Worm (Caenorhabditis elegans) whole organism, L1 larva: Measurements from ENCODE around the gene lact-9.

Experiments used
- C16A3.4 ChIP-seq: fragments of 150-350 bp; optimal IDR thresholded peaks from 2 replicates; lab custom pipeline; 2014; ENCODE audit warnings: missing biosample characterization, missing genetic modification characterization
- C34B4.2 ChIP-seq: sonication (generic microtip); optimal IDR thresholded peaks from 2 replicates; lab custom pipeline; 2017; ENCODE audit warnings: mild to moderate bottlenecking, missing genetic modification characterization, missing compliant biosample characterization
- F16B12.6 ChIP-seq: fragments of 150-350 bp; optimal IDR thresholded peaks from 2 replicates; lab custom pipeline; 2014; ENCODE audit warnings: missing biosample characterization, missing genetic modification characterization
- Y116A8C.19 ChIP-seq: sonication (generic microtip); optimal IDR thresholded peaks from 2 replicates; lab custom pipeline; 2016; ENCODE audit warnings: missing compliant biosample characterization, missing genetic modification characterization, borderline replicate concordance
- aha-1 ChIP-seq: fragments of 150-350 bp; optimal IDR thresholded peaks from 2 replicates; lab custom pipeline; 2014; ENCODE audit warnings: missing biosample characterization, missing genetic modification characterization
- aly-2 ChIP-seq: fragments of 150-350 bp; optimal IDR thresholded peaks from 2 replicates; lab custom pipeline; 2014; ENCODE audit warnings: missing biosample characterization, missing genetic modification characterization
- ama-1 ChIP-seq: fragments of 150-350 bp; optimal IDR thresholded peaks from 2 replicates; lab custom pipeline; 2014
- blmp-1 ChIP-seq: fragments of 150-350 bp; optimal IDR thresholded peaks from 2 replicates; lab custom pipeline; 2014; ENCODE audit warnings: missing biosample characterization, missing genetic modification characterization
- ceh-63 ChIP-seq: fragments of 200-800 bp; sonication (Bioruptor generic); optimal IDR thresholded peaks from 2 replicates; lab custom pipeline; 2018; ENCODE audit warnings: mild to moderate bottlenecking, missing genetic modification characterization, missing compliant biosample characterization
- ceh-8 ChIP-seq: fragments of 200-800 bp; sonication (Bioruptor generic); optimal IDR thresholded peaks from 2 replicates; lab custom pipeline; 2018; ENCODE audit warnings: mild to moderate bottlenecking, missing genetic modification characterization, moderate library complexity, missing compliant biosample characterization
- ceh-88 ChIP-seq: fragments of 200-800 bp; sonication (Bioruptor generic); IDR thresholded peaks from 2 replicates; pipeline ENCODE4 v1.3.6; 2022; ENCODE audit warnings: missing genetic modification characterization, missing compliant biosample characterization
- ceh-90 ChIP-seq: sonication (generic microtip); optimal IDR thresholded peaks from 2 replicates; lab custom pipeline; 2016; ENCODE audit warnings: missing genetic modification characterization, missing compliant biosample characterization
- dpl-1 ChIP-seq, 3 experiments: fragments of 150-350 bp in 2 of 3; sonication (generic microtip) in 1 of 3; optimal IDR thresholded peaks; 2 replicates each; lab custom pipeline; 2014 to 2017; ENCODE audit warnings: missing biosample characterization in 3 of 3, missing genetic modification characterization in 3 of 3, missing genetic modification reagents in 3 of 3
- dsc-1 ChIP-seq: sonication (generic microtip); optimal IDR thresholded peaks from 2 replicates; lab custom pipeline; 2016; ENCODE audit warnings: mild to moderate bottlenecking, missing genetic modification characterization, missing compliant biosample characterization
- efl-1 ChIP-seq, 4 experiments: fragments of 150-350 bp; optimal IDR thresholded peaks in 3 of 4; peaks in 1 of 4; 1 replicate in 1 of 4; 2 replicates in 3 of 4; lab custom pipeline; 2014; ENCODE audit warnings: missing biosample characterization in 2 of 4, missing genetic modification characterization in 2 of 4, missing genetic modification reagents in 2 of 4
- efl-3 ChIP-seq: fragments of 200-800 bp; sonication (Bioruptor generic); optimal IDR thresholded peaks from 2 replicates; lab custom pipeline; 2018; ENCODE audit warnings: mild to moderate bottlenecking, missing genetic modification characterization, missing compliant biosample characterization
- egl-27 ChIP-seq, 2 experiments: fragments of 150-350 bp in 1 of 2; sonication (generic microtip); optimal IDR thresholded peaks; 3 replicates each; lab custom pipeline; 2017 to 2018; ENCODE audit warnings: missing biosample characterization in 2 of 2, missing genetic modification characterization in 2 of 2, missing genetic modification reagents in 2 of 2
- elt-2 ChIP-seq: sonication (generic microtip); optimal IDR thresholded peaks from 2 replicates; lab custom pipeline; 2016; ENCODE audit warnings: missing genetic modification characterization, mild to moderate bottlenecking, inconsistent platforms, missing compliant biosample characterization, missing genetic modification reagents
- elt-3 ChIP-seq, 6 experiments: fragments of 150-350 bp in 1 of 6; sonication (generic microtip); optimal IDR thresholded peaks; 2 replicates each; lab custom pipeline; 2017 to 2018; ENCODE audit warnings: missing biosample characterization in 6 of 6, missing genetic modification characterization in 6 of 6, inconsistent platforms in 1 of 6
- ets-5 ChIP-seq: fragments of 200-800 bp; sonication (Bioruptor generic); IDR thresholded peaks from 2 replicates; pipeline ENCODE4 v1.3.6; 2022; ENCODE audit warnings: missing genetic modification characterization, missing compliant biosample characterization
- fkh-10 ChIP-seq: sonication (generic microtip); optimal IDR thresholded peaks from 2 replicates; lab custom pipeline; 2017; ENCODE audit warnings: missing biosample characterization, missing genetic modification reagents, missing genetic modification characterization
- fos-1 ChIP-seq: fragments of 150-350 bp; optimal IDR thresholded peaks from 2 replicates; lab custom pipeline; 2014; ENCODE audit warnings: missing biosample characterization, missing genetic modification characterization
- hlh-4 ChIP-seq: sonication (generic microtip); optimal IDR thresholded peaks from 2 replicates; lab custom pipeline; 2016; ENCODE audit warnings: mild to moderate bottlenecking, missing genetic modification characterization, missing compliant biosample characterization
- hpl-2 ChIP-seq: fragments of 150-350 bp; optimal IDR thresholded peaks from 2 replicates; lab custom pipeline; 2014; ENCODE audit warnings: missing biosample characterization, missing genetic modification reagents, missing genetic modification characterization
- irx-1 ChIP-seq: sonication (generic microtip); optimal IDR thresholded peaks from 2 replicates; lab custom pipeline; 2016; ENCODE audit warnings: missing genetic modification characterization, missing compliant biosample characterization
- isw-1 ChIP-seq: fragments of 200-800 bp; sonication (Bioruptor generic); IDR thresholded peaks from 2 replicates; pipeline ENCODE4 v1.3.6; 2022; ENCODE audit warnings: missing genetic modification characterization, missing compliant biosample characterization
- jun-1 ChIP-seq: fragments of 150-350 bp; optimal IDR thresholded peaks from 2 replicates; lab custom pipeline; 2014; ENCODE audit warnings: missing biosample characterization, missing genetic modification reagents, missing genetic modification characterization
- lin-13 ChIP-seq: fragments of 150-350 bp; optimal IDR thresholded peaks from 2 replicates; lab custom pipeline; 2014; ENCODE audit warnings: missing biosample characterization, missing genetic modification reagents, missing genetic modification characterization
- lin-35 ChIP-seq, 2 experiments: fragments of 150-350 bp; optimal IDR thresholded peaks; 2 replicates each; lab custom pipeline; 2014; ENCODE audit warnings: missing biosample characterization in 2 of 2, missing genetic modification characterization in 2 of 2, missing genetic modification reagents in 2 of 2
- lsy-2 ChIP-seq, 2 experiments: fragments of 150-350 bp; optimal IDR thresholded peaks; 2 replicates each; lab custom pipeline; 2014; ENCODE audit warnings: missing biosample characterization in 2 of 2, missing genetic modification characterization in 2 of 2
- mef-2 ChIP-seq: fragments of 150-350 bp; optimal IDR thresholded peaks from 2 replicates; lab custom pipeline; 2014; ENCODE audit warnings: missing biosample characterization, missing genetic modification characterization
- mep-1 ChIP-seq: fragments of 150-350 bp; optimal IDR thresholded peaks from 2 replicates; lab custom pipeline; 2014; ENCODE audit warnings: missing biosample characterization, missing genetic modification characterization
- nhr-12 ChIP-seq: sonication (generic microtip); optimal IDR thresholded peaks from 2 replicates; lab custom pipeline; 2017; ENCODE audit warnings: missing biosample characterization, missing genetic modification characterization
- nhr-19 ChIP-seq: fragments of 200-800 bp; sonication (Bioruptor generic); conservative IDR thresholded peaks from 2 replicates; pipeline ENCODE4 v1.3.6; 2022; ENCODE audit warnings: missing genetic modification characterization, missing compliant biosample characterization
- nhr-20 ChIP-seq: sonication (generic microtip); optimal IDR thresholded peaks from 2 replicates; lab custom pipeline; 2016; ENCODE audit warnings: mild to moderate bottlenecking, missing genetic modification characterization, missing compliant biosample characterization
- nhr-237 ChIP-seq: fragments of 150-350 bp; optimal IDR thresholded peaks from 2 replicates; lab custom pipeline; 2014; ENCODE audit warnings: missing biosample characterization, missing genetic modification characterization
- nhr-71 ChIP-seq: sonication (generic microtip); optimal IDR thresholded peaks from 2 replicates; lab custom pipeline; 2016; ENCODE audit warnings: mild to moderate bottlenecking, missing genetic modification characterization, moderate library complexity, missing compliant biosample characterization
- nhr-76 ChIP-seq: sonication (generic microtip); optimal IDR thresholded peaks from 2 replicates; lab custom pipeline; 2017; ENCODE audit warnings: missing biosample characterization, missing genetic modification characterization
- nhr-77 ChIP-seq: fragments of 150-350 bp; optimal IDR thresholded peaks from 2 replicates; lab custom pipeline; 2014; ENCODE audit warnings: missing biosample characterization, missing genetic modification characterization
- nhr-84 ChIP-seq: sonication (generic microtip); optimal IDR thresholded peaks from 2 replicates; lab custom pipeline; 2017; ENCODE audit warnings: missing biosample characterization, missing genetic modification characterization
- nhr-90 ChIP-seq: sonication (generic microtip); optimal IDR thresholded peaks from 2 replicates; lab custom pipeline; 2016; ENCODE audit warnings: mild to moderate bottlenecking, missing genetic modification characterization, missing compliant biosample characterization; ENCODE audit not compliant: poor library complexity
- pag-3 ChIP-seq: sonication (generic microtip); optimal IDR thresholded peaks from 2 replicates; lab custom pipeline; 2017; ENCODE audit warnings: missing genetic modification characterization, mild to moderate bottlenecking, missing compliant biosample characterization, antibody characterized with exemption, borderline replicate concordance; ENCODE audit not compliant: insufficient read depth
- rnt-1 ChIP-seq: sonication (generic microtip); optimal IDR thresholded peaks from 2 replicates; lab custom pipeline; 2016; ENCODE audit warnings: mild to moderate bottlenecking, missing genetic modification characterization, moderate library complexity, missing compliant biosample characterization
- snu-23 ChIP-seq: sonication (generic microtip); optimal IDR thresholded peaks from 2 replicates; lab custom pipeline; 2016; ENCODE audit warnings: missing genetic modification characterization, missing compliant biosample characterization
- sptf-1 ChIP-seq: fragments of 150-350 bp; optimal IDR thresholded peaks from 2 replicates; lab custom pipeline; 2014; ENCODE audit warnings: missing biosample characterization, missing genetic modification characterization
- sup-37 ChIP-seq: fragments of 200-800 bp; sonication (Bioruptor generic); optimal IDR thresholded peaks from 2 replicates; lab custom pipeline; 2018; ENCODE audit warnings: mild to moderate bottlenecking, missing genetic modification characterization, missing compliant biosample characterization
- tbx-2 ChIP-seq: sonication (generic microtip); optimal IDR thresholded peaks from 2 replicates; lab custom pipeline; 2016; ENCODE audit warnings: missing genetic modification characterization, missing compliant biosample characterization
- tlp-1 ChIP-seq: fragments of 150-350 bp; optimal IDR thresholded peaks from 2 replicates; lab custom pipeline; 2014; ENCODE audit warnings: missing biosample characterization, missing genetic modification characterization
- unc-30 ChIP-seq: sonication (generic microtip); optimal IDR thresholded peaks from 2 replicates; lab custom pipeline; 2017; ENCODE audit warnings: missing biosample characterization, missing genetic modification characterization
- vab-15 ChIP-seq: sonication (generic microtip); optimal IDR thresholded peaks from 2 replicates; lab custom pipeline; 2017; ENCODE audit warnings: missing genotype, mild to moderate bottlenecking, missing genetic modification characterization, missing compliant biosample characterization
- xbp-1 ChIP-seq: sonication (generic microtip); optimal IDR thresholded peaks from 2 replicates; lab custom pipeline; 2016; ENCODE audit warnings: missing genetic modification characterization, missing compliant biosample characterization
- zag-1 ChIP-seq: fragments of 150-350 bp; optimal IDR thresholded peaks from 2 replicates; lab custom pipeline; 2014; ENCODE audit warnings: missing biosample characterization, missing genetic modification characterization
- zip-4 ChIP-seq: fragments of 200-800 bp; sonication (Bioruptor generic); optimal IDR thresholded peaks from 2 replicates; lab custom pipeline; 2018; ENCODE audit warnings: mild to moderate bottlenecking, missing genetic modification characterization, moderate library complexity, missing compliant biosample characterization
- ztf-4 ChIP-seq: fragments of 150-350 bp; optimal IDR thresholded peaks from 2 replicates; lab custom pipeline; 2014; ENCODE audit warnings: missing biosample characterization, missing genetic modification characterization

lact-9 gene

DNA sequence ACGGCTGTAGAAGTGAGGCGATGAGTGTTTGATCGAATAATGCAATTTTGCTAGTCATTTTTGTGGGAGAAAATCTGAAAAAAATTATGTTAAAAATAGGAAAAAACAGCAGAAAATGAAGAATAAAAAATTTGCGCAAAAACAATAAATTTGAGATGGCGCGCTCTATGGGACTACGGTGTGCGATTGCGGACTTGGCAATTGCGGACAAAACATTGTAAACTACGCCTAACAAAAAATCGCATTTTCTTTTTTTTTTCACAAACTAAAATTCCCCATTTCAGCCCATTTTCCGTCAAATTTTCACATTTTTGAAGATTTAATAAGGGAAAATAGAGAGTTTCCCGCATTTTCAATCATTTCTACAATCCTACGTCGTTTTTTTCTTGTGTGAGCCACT, 3.2 kb upstream of the lact-9 start, which contains the start of the genes sas-6 and Y45F10D.7 (continued):
- no peak for TF ChIP-seq nhr-76
- TF ChIP-seq irx-1, result peak; percentile 4
- peak; percentile 91 to 95 (median 94) for TF ChIP-seq dpl-1 (GFP tag; optimal IDR thresholded peaks at IDR 0.05; lab: Kevin White, UChicago)
- peak; percentile 35 for TF ChIP-seq xbp-1 (tag; lab: Kevin White, UChicago)
- no peak for TF ChIP-seq efl-3 (GFP tag; lab: Kevin White, UChicago)
- TF ChIP-seq nhr-12 (tag; lab: Kevin White, UChicago), result no peak
- TF ChIP-seq C16A3.4 (tag; lab: Kevin White, UChicago), result peak; percentile 81
- no peak for TF ChIP-seq tlp-1 (tag; lab: Kevin White, UChicago)
- peak; percentile 60 for TF ChIP-seq fos-1
- TF ChIP-seq mef-2 (tag; lab: Kevin White, UChicago), result no peak
- no peak for TF ChIP-seq nhr-19 (GFP tag; lab: Robert Waterston, UW)
- peak; percentile 81 for TF ChIP-seq snu-23
- TF ChIP-seq zip-4 (GFP tag; lab: Kevin White, UChicago), result no peak
- no peak for TF ChIP-seq ama-1 (lab: Kevin White, UChicago)
- TF ChIP-seq F16B12.6 (tag; lab: Kevin White, UChicago), result peak; percentile 97
- TF ChIP-seq ceh-8 (GFP tag; lab: Kevin White, UChicago), result no peak
- TF ChIP-seq aha-1 (tag; lab: Kevin White, UChicago), result no peak
- TF ChIP-seq ceh-88, result no peak
- TF ChIP-seq vab-15 (tag; lab: Kevin White, UChicago), result no peak
- peak; percentile 69 for TF ChIP-seq rnt-1 (tag; lab: Kevin White, UChicago)
- TF ChIP-seq nhr-90 (tag; lab: Kevin White, UChicago), result peak; percentile 14
- no peak for TF ChIP-seq Y116A8C.19 (tag; lab: Kevin White, UChicago)
- no peak for TF ChIP-seq nhr-84 (tag; lab: Kevin White, UChicago)
- peak; percentile 69 for TF ChIP-seq nhr-71
- TF ChIP-seq lsy-2 (tag; optimal IDR thresholded peaks at IDR 0.05; lab: Kevin White, UChicago), result peak; percentile 98 to 99
- no peak for TF ChIP-seq ztf-4
- peak; percentile 23 for TF ChIP-seq dsc-1 (tag; lab: Kevin White, UChicago)
- TF ChIP-seq efl-1 (optimal IDR thresholded peaks at IDR 0.05; lab: Kevin White, UChicago), result peak; percentile 62 to 95
- TF ChIP-seq efl-1 (GFP tag; optimal IDR thresholded peaks at IDR 0.05 in 1 of 2; lab: Kevin White, UChicago), result peak; percentile 94 to 99
- TF ChIP-seq elt-3 (tag; optimal IDR thresholded peaks at IDR 0.05; lab: Kevin White, UChicago), result peak in 2 of 6 experiments; percentile 36 to 41
- no peak for TF ChIP-seq hlh-4 (tag; lab: Kevin White, UChicago)
- TF ChIP-seq lin-13, result peak; percentile 59
- TF ChIP-seq zag-1 (tag; lab: Kevin White, UChicago), result no peak
- no peak for TF ChIP-seq aly-2 (tag; lab: Kevin White, UChicago)
- peak; percentile 6 for TF ChIP-seq nhr-77
- TF ChIP-seq tbx-2 (tag; lab: Kevin White, UChicago), result peak; percentile 47
- TF ChIP-seq ceh-63 (GFP tag; lab: Kevin White, UChicago), result no peak
- TF ChIP-seq ets-5, result no peak
- no peak for TF ChIP-seq ceh-90 (tag; lab: Kevin White, UChicago)
- TF ChIP-seq sptf-1 (tag; lab: Kevin White, UChicago), result no peak
- TF ChIP-seq hpl-2 (GFP tag; lab: Kevin White, UChicago), result no peak
- peak; percentile 91 to 97 for TF ChIP-seq lin-35 (GFP tag; optimal IDR thresholded peaks at IDR 0.05; lab: Kevin White, UChicago)
- TF ChIP-seq mep-1 (tag; lab: Kevin White, UChicago), result peak; percentile 60
- TF ChIP-seq jun-1 (tag; lab: Kevin White, UChicago), result no peak
- TF ChIP-seq C34B4.2 (tag; lab: Kevin White, UChicago), result no peak
- no peak for TF ChIP-seq sup-37 (GFP tag; lab: Kevin White, UChicago)
- TF ChIP-seq fkh-10 (GFP tag; lab: Kevin White, UChicago), result peak; percentile 14
- TF ChIP-seq pag-3 (tag; lab: Kevin White, UChicago), result no peak
- no peak for TF ChIP-seq unc-30 (tag; lab: Kevin White, UChicago)
- no peak for TF ChIP-seq elt-2 (tag; lab: Kevin White, UChicago)
- no peak for TF ChIP-seq nhr-237 (tag; lab: Kevin White, UChicago)
- TF ChIP-seq nhr-20, result peak; percentile 44
- TF ChIP-seq egl-27 (tag; optimal IDR thresholded peaks at IDR 0.05; lab: Kevin White, UChicago), result no peak
- peak; percentile 19 for TF ChIP-seq blmp-1 (tag; lab: Kevin White, UChicago)
- peak; percentile 32; the same call in 1 of the 2 replicates for TF ChIP-seq isw-1 (GFP tag; lab: Robert Waterston, UW)
